Fruit fly (Drosophila melanogaster) whole organism, prepupa: ENCODE results near the gene CG32313.
A peak's percentile ranks its signal among the peaks of the same experiment; 100 is the strongest.

Source experiments
- Blimp-1 ChIP-seq: fragments of 200-800 bp; sonication (Bioruptor generic); optimal IDR thresholded peaks from 3 replicates; lab custom pipeline; 2017; ENCODE audit warnings: missing biosample characterization, missing genetic modification characterization, mild to moderate bottlenecking, moderate library complexity, missing genetic modification reagents
- CG10669 ChIP-seq: fragments of 200-800 bp; sonication (Bioruptor generic); optimal IDR thresholded peaks from 3 replicates; lab custom pipeline; 2018; ENCODE audit warnings: missing biosample characterization, mild to moderate bottlenecking, missing genetic modification characterization, moderate library complexity
- CG11294 ChIP-seq: fragments of 200-800 bp; sonication (Bioruptor generic); IDR thresholded peaks from 2 replicates; pipeline ENCODE4 v1.3.6; 2022; ENCODE audit warnings: missing biosample characterization, missing genetic modification characterization
- CG11762 ChIP-seq: fragments of 200-800 bp; sonication (Bioruptor generic); optimal IDR thresholded peaks from 3 replicates; lab custom pipeline; 2016; ENCODE audit warnings: missing biosample characterization, missing genetic modification characterization; ENCODE audit not compliant: insufficient read depth
- CG11902 ChIP-seq: fragments of 200-800 bp; sonication (Bioruptor generic); optimal IDR thresholded peaks from 3 replicates; lab custom pipeline; 2016; ENCODE audit warnings: missing biosample characterization, missing genetic modification characterization
- CG15336 ChIP-seq: fragments of 200-800 bp; sonication (Bioruptor generic); IDR thresholded peaks from 2 replicates; pipeline ENCODE4 v1.3.6; 2022; ENCODE audit warnings: missing biosample characterization, missing genetic modification characterization
- CG1621 ChIP-seq: fragments of 200-800 bp; sonication (Bioruptor generic); optimal IDR thresholded peaks from 3 replicates; lab custom pipeline; 2018; ENCODE audit warnings: missing biosample characterization, mild to moderate bottlenecking, missing genetic modification characterization
- CG16779 ChIP-seq: fragments of 200-800 bp; sonication (Bioruptor generic); optimal IDR thresholded peaks from 3 replicates; lab custom pipeline; 2017; ENCODE audit warnings: missing biosample characterization, mild to moderate bottlenecking, missing genetic modification characterization
- CG34406 ChIP-seq: fragments of 200-800 bp; sonication (Bioruptor generic); optimal IDR thresholded peaks from 3 replicates; lab custom pipeline; 2016; ENCODE audit warnings: missing biosample characterization, missing genetic modification characterization
- CG3919 ChIP-seq: fragments of 200-800 bp; sonication (Bioruptor generic); optimal IDR thresholded peaks from 3 replicates; lab custom pipeline; 2016; ENCODE audit warnings: missing biosample characterization, missing genetic modification characterization
- CG4318 ChIP-seq: fragments of 200-800 bp; sonication (Bioruptor generic); optimal IDR thresholded peaks from 3 replicates; lab custom pipeline; 2017; ENCODE audit warnings: missing biosample characterization, mild to moderate bottlenecking, missing genetic modification characterization
- CG6163 ChIP-seq: fragments of 200-800 bp; sonication (Bioruptor generic); IDR thresholded peaks from 3 replicates; pipeline ENCODE4 v1.3.6; 2022; ENCODE audit warnings: missing biosample characterization, missing genetic modification characterization
- CG6792 ChIP-seq: fragments of 200-800 bp; sonication (Bioruptor generic); optimal IDR thresholded peaks from 3 replicates; lab custom pipeline; 2016; ENCODE audit warnings: missing biosample characterization, missing genetic modification characterization
- CG6808 ChIP-seq: fragments of 200-800 bp; sonication (Bioruptor generic); optimal IDR thresholded peaks from 3 replicates; lab custom pipeline; 2017; ENCODE audit warnings: missing biosample characterization, missing genetic modification characterization, mild to moderate bottlenecking, moderate library complexity, missing genetic modification reagents
- CG8119 ChIP-seq: fragments of 200-800 bp; sonication (Bioruptor generic); IDR thresholded peaks from 3 replicates; pipeline ENCODE4 v1.3.6; 2022; ENCODE audit warnings: missing biosample characterization, missing genetic modification characterization
- CG8319 ChIP-seq: fragments of 200-800 bp; sonication (Bioruptor generic); optimal IDR thresholded peaks from 3 replicates; lab custom pipeline; 2016; ENCODE audit warnings: missing biosample characterization, missing genetic modification characterization
- CG8632 ChIP-seq: fragments of 200-800 bp; sonication (Bioruptor generic); optimal IDR thresholded peaks from 3 replicates; lab custom pipeline; 2016; ENCODE audit warnings: missing biosample characterization, missing genetic modification characterization
- CG9139 ChIP-seq: fragments of 200-800 bp; sonication (Bioruptor generic); optimal IDR thresholded peaks from 3 replicates; lab custom pipeline; 2017; ENCODE audit warnings: missing biosample characterization, mild to moderate bottlenecking, missing genetic modification characterization
- Eip78C ChIP-seq: fragments of 200-800 bp; sonication (Bioruptor generic); peaks from one replicate; lab custom pipeline; 2016; ENCODE audit warnings: missing biosample characterization, missing genetic modification characterization
- Ets21C ChIP-seq: fragments of 200-800 bp; sonication (Bioruptor generic); optimal IDR thresholded peaks from 3 replicates; lab custom pipeline; 2016; ENCODE audit warnings: missing biosample characterization, missing genetic modification characterization
- Gug ChIP-seq: fragments of 200-800 bp; sonication (Bioruptor generic); IDR thresholded peaks from 2 replicates; pipeline ENCODE4 v1.3.6; 2022; ENCODE audit warnings: missing biosample characterization, missing genetic modification characterization
- Hr38 ChIP-seq: sonication (Bioruptor generic); optimal IDR thresholded peaks from 2 replicates; lab custom pipeline; 2016; ENCODE audit warnings: missing biosample characterization, missing genetic modification characterization
- Hr4 ChIP-seq: fragments of 200-800 bp; sonication (Bioruptor generic); optimal IDR thresholded peaks from 3 replicates; lab custom pipeline; 2016; ENCODE audit warnings: missing biosample characterization, missing genetic modification characterization
- Met ChIP-seq: fragments of 200-800 bp; sonication (Bioruptor generic); optimal IDR thresholded peaks from 3 replicates; lab custom pipeline; 2016; ENCODE audit warnings: missing biosample characterization, missing genetic modification characterization
- Smox ChIP-seq: fragments of 200-800 bp; sonication (Bioruptor generic); optimal IDR thresholded peaks from 3 replicates; lab custom pipeline; 2016; ENCODE audit warnings: missing biosample characterization, missing genetic modification characterization
- Sox102F ChIP-seq: fragments of 200-800 bp; sonication (Bioruptor generic); optimal IDR thresholded peaks from 2 replicates; lab custom pipeline; 2016; ENCODE audit warnings: missing biosample characterization, mild to moderate bottlenecking, missing genetic modification characterization
- Sox14 ChIP-seq: fragments of 200-800 bp; sonication (Bioruptor generic); optimal IDR thresholded peaks from 3 replicates; lab custom pipeline; 2016; ENCODE audit warnings: missing biosample characterization, missing genetic modification characterization
- Sox15 ChIP-seq: fragments of 200-800 bp; sonication (Bioruptor generic); optimal IDR thresholded peaks from 3 replicates; lab custom pipeline; 2016; ENCODE audit warnings: missing biosample characterization, missing genetic modification characterization
- cyc ChIP-seq: fragments of 200-800 bp; sonication (Bioruptor generic); optimal IDR thresholded peaks from 3 replicates; lab custom pipeline; 2016; ENCODE audit warnings: missing biosample characterization, missing genetic modification characterization
- dsx ChIP-seq: fragments of 200-800 bp; optimal IDR thresholded peaks from 3 replicates; lab custom pipeline; 2019; ENCODE audit warnings: missing biosample characterization, mild to moderate bottlenecking, missing genetic modification characterization, moderate library complexity; ENCODE audit not compliant: poor library complexity, severe bottlenecking
- eg ChIP-seq: fragments of 200-800 bp; sonication (Bioruptor generic); IDR thresholded peaks from 3 replicates; pipeline ENCODE4 v1.3.6; 2022; ENCODE audit warnings: missing biosample characterization, missing genetic modification characterization
- fd59A ChIP-seq: fragments of 200-800 bp; sonication (Bioruptor generic); optimal IDR thresholded peaks from 2 replicates; lab custom pipeline; 2017; ENCODE audit warnings: missing biosample characterization, mild to moderate bottlenecking, missing genetic modification characterization, missing genetic modification reagents
- fd85E ChIP-seq: fragments of 200-800 bp; sonication (Bioruptor generic); optimal IDR thresholded peaks from 3 replicates; lab custom pipeline; 2016; ENCODE audit warnings: missing biosample characterization, missing genetic modification characterization
- salr ChIP-seq, 2 experiments: fragments of 200-800 bp; sonication (Bioruptor generic); optimal IDR thresholded peaks; 3 replicates each; lab custom pipeline; 2016 to 2018; ENCODE audit warnings: missing biosample characterization in 2 of 2, missing genetic modification characterization in 2 of 2, mild to moderate bottlenecking in 1 of 2
- spab ChIP-seq: fragments of 200-800 bp; sonication (Bioruptor generic); optimal IDR thresholded peaks from 2 replicates; lab custom pipeline; 2017; ENCODE audit warnings: missing biosample characterization, mild to moderate bottlenecking, missing genetic modification characterization, missing genetic modification reagents
- svp ChIP-seq: fragments of 200-800 bp; sonication (Bioruptor generic); peaks from one replicate; lab custom pipeline; 2016; ENCODE audit warnings: missing biosample characterization, missing genetic modification characterization
- vri ChIP-seq: fragments of 200-800 bp; sonication (Bioruptor generic); optimal IDR thresholded peaks from 3 replicates; lab custom pipeline; 2016; ENCODE audit warnings: missing biosample characterization, mild to moderate bottlenecking, missing genetic modification characterization

Gene CG32313

dm6 chr3L:1568225-1569161, 22.9 kb upstream of the CG32313 start, which contains the start of gene CG7879 (continued):
- TF ChIP-seq fd59A (GFP tag; lab: Kevin White, UChicago) (no peak), Ets21C (no peak), CG8632 (GFP tag; lab: Kevin White, UChicago) (no peak), salr (GFP tag; optimal IDR thresholded peaks at IDR 0.05; lab: Kevin White, UChicago) (no peak), CG11294 (GFP tag; lab: Robert Waterston, UW) (no peak), Eip78C (peak; percentile 73), fd85E (GFP tag; lab: Kevin White, UChicago) (no peak), CG6792 (GFP tag; lab: Kevin White, UChicago) (no peak), Sox102F (peak; percentile 23), eg (GFP tag; lab: Robert Waterston, UW) (0 out of 3 replicates have a peak, but pooled peaks have one; percentile 25), CG16779 (tag; lab: Kevin White, UChicago) (peak; percentile 50), spab (GFP tag; lab: Kevin White, UChicago) (no peak), CG11762 (GFP tag; lab: Kevin White, UChicago) (no peak), Blimp-1 (GFP tag; lab: Kevin White, UChicago) (no peak), CG10669 (no peak), CG11902 (GFP tag; lab: Kevin White, UChicago) (no peak), Smox (GFP tag; lab: Kevin White, UChicago) (no peak), CG3919 (GFP tag; lab: Kevin White, UChicago) (peak; percentile 29), CG15336 (GFP tag; lab: Robert Waterston, UW) (peak; percentile 20; the same call in 1 of the 2 replicates), Sox15 (peak; percentile 11), CG6163 (GFP tag; lab: Robert Waterston, UW) (peak; percentile 34; the same call in 2 of the 3 replicates), cyc (GFP tag; lab: Kevin White, UChicago) (peak; percentile 7), Hr4 (GFP tag; lab: Kevin White, UChicago) (peak; percentile 42), Gug (GFP tag; lab: Robert Waterston, UW) (no peak), Sox14 (GFP tag; lab: Kevin White, UChicago) (no peak), CG9139 (GFP tag; lab: Kevin White, UChicago) (no peak), svp (GFP tag; lab: Kevin White, UChicago) (peak; percentile 57), CG34406 (GFP tag; lab: Kevin White, UChicago) (no peak), Hr38 (no peak)

- TF ChIP-seq CG6163 (GFP tag; lab: Robert Waterston, UW) (no peak), spab (GFP tag; lab: Kevin White, UChicago) (no peak), CG8319 (GFP tag; lab: Kevin White, UChicago) (no peak), Hr38 (no peak), CG6808 (no peak), CG10669 (no peak), CG8119 (GFP tag; lab: Robert Waterston, UW) (no peak), Blimp-1 (GFP tag; lab: Kevin White, UChicago) (no peak), CG6792 (GFP tag; lab: Kevin White, UChicago) (no peak), Gug (GFP tag; lab: Robert Waterston, UW) (no peak), CG11762 (GFP tag; lab: Kevin White, UChicago) (no peak), CG1621 (tag; lab: Kevin White, UChicago) (no peak), Sox14 (GFP tag; lab: Kevin White, UChicago) (no peak), vri (no peak), Met (GFP tag; lab: Kevin White, UChicago) (no peak), CG4318 (GFP tag; lab: Kevin White, UChicago) (no peak), dsx (no peak)
Observed at dm6 chr3L:1565092-1565491, 19.5 kb upstream of the CG32313 start, which contains the start of gene CG12003. TSS of gene CG12003 (plus strand) at chr3L:1565392.
